Fruit fly (Drosophila melanogaster) whole organism, embryonic: ENCODE measurements around the gene AP-2alpha.
A peak's percentile ranks its signal among the peaks of the same experiment; 100 is the strongest.

Experiments used
- Awh ChIP-seq: fragments of 200-800 bp; sonication (Bioruptor generic); IDR thresholded peaks from 2 replicates; pipeline ENCODE4, ENCODE4 v1.3.6; 2022; ENCODE audit warnings: missing biosample characterization, missing genetic modification characterization
- B-H2 ChIP-seq: fragments of 200-800 bp; sonication (Bioruptor generic); optimal IDR thresholded peaks from 2 replicates; lab custom pipeline; 2018; ENCODE audit warnings: missing biosample characterization, mild to moderate bottlenecking, missing genetic modification characterization
- Bdp1 ChIP-seq: fragments of 200-800 bp; sonication (Bioruptor generic); optimal IDR thresholded peaks from 3 replicates; lab custom pipeline; 2016; ENCODE audit warnings: missing biosample characterization, missing genetic modification characterization
- CG11560 ChIP-seq: fragments of 200-800 bp; sonication (Bioruptor generic); IDR thresholded peaks from 3 replicates; pipeline ENCODE4 v1.3.6; 2022; ENCODE audit warnings: missing biosample characterization, missing genetic modification characterization
- CG12104 ChIP-seq: fragments of 200-800 bp; sonication (Bioruptor generic); optimal IDR thresholded peaks from 3 replicates; lab custom pipeline; 2016; ENCODE audit warnings: missing biosample characterization, missing genetic modification characterization
- CG12155 ChIP-seq: fragments of 200-800 bp; sonication (Bioruptor generic); optimal IDR thresholded peaks from 3 replicates; lab custom pipeline; 2016; ENCODE audit warnings: missing biosample characterization, missing genetic modification characterization
- CG12659 ChIP-seq: fragments of 200-800 bp; sonication (Bioruptor generic); optimal IDR thresholded peaks from 3 replicates; lab custom pipeline; 2017; ENCODE audit warnings: mild to moderate bottlenecking, missing biosample characterization, missing genetic modification reagents, missing genetic modification characterization
- CG13287 ChIP-seq: fragments of 200-800 bp; sonication (Bioruptor generic); IDR thresholded peaks from 2 replicates; pipeline ENCODE4 v1.3.6; 2022; ENCODE audit warnings: missing biosample characterization, missing genetic modification characterization; ENCODE audit not compliant: partially characterized antibody
- CG13296 ChIP-seq: fragments of 200-800 bp; sonication (Bioruptor generic); optimal IDR thresholded peaks from 3 replicates; lab custom pipeline; 2018; ENCODE audit warnings: missing biosample characterization, mild to moderate bottlenecking, missing genetic modification characterization
- CG13424 ChIP-seq: fragments of 200-800 bp; sonication (Bioruptor generic); optimal IDR thresholded peaks from 2 replicates; lab custom pipeline; 2019; ENCODE audit warnings: missing biosample characterization, mild to moderate bottlenecking, missing genetic modification characterization, moderate library complexity
- CG15514 ChIP-seq: fragments of 200-800 bp; sonication (Bioruptor generic); optimal IDR thresholded peaks from 3 replicates; lab custom pipeline; 2017; ENCODE audit warnings: missing biosample characterization, missing genetic modification characterization, mild to moderate bottlenecking, moderate library complexity, missing genetic modification reagents
- CG15696 ChIP-seq: fragments of 200-800 bp; sonication (Bioruptor generic); optimal IDR thresholded peaks from 2 replicates; lab custom pipeline; 2019; ENCODE audit warnings: missing biosample characterization, mild to moderate bottlenecking, missing genetic modification characterization, moderate library complexity
- CG16815 ChIP-seq: fragments of 200-800 bp; sonication (Bioruptor generic); optimal IDR thresholded peaks from 3 replicates; lab custom pipeline; 2017; ENCODE audit warnings: missing biosample characterization, mild to moderate bottlenecking, missing genetic modification characterization
- CG18011 ChIP-seq: fragments of 200-800 bp; sonication (Bioruptor generic); optimal IDR thresholded peaks from 2 replicates; lab custom pipeline; 2017; ENCODE audit warnings: missing biosample characterization, missing genetic modification characterization, mild to moderate bottlenecking, moderate library complexity, missing genotype
- CG2129 ChIP-seq: fragments of 200-800 bp; sonication (Bioruptor generic); IDR thresholded peaks from 2 replicates; pipeline ENCODE4 v1.3.6; 2022; ENCODE audit warnings: missing biosample characterization, missing genetic modification characterization; ENCODE audit not compliant: partially characterized antibody
- CG32532 ChIP-seq: fragments of 200-800 bp; sonication (Bioruptor generic); IDR thresholded peaks from 2 replicates; pipeline ENCODE4 v1.3.6; 2022; ENCODE audit warnings: missing biosample characterization, missing genetic modification characterization
- CG4360 ChIP-seq: fragments of 200-800 bp; sonication (Bioruptor generic); IDR thresholded peaks from 2 replicates; pipeline ENCODE4 v1.3.6; 2022; ENCODE audit warnings: missing biosample characterization, missing genetic modification characterization
- CG5180 ChIP-seq: fragments of 200-800 bp; sonication (Bioruptor generic); optimal IDR thresholded peaks from 3 replicates; lab custom pipeline; 2017; ENCODE audit warnings: missing biosample characterization, missing genetic modification characterization, mild to moderate bottlenecking, moderate library complexity, missing genetic modification reagents
- CG6813 ChIP-seq: fragments of 200-800 bp; sonication (Bioruptor generic); optimal IDR thresholded peaks from 2 replicates; lab custom pipeline; 2017; ENCODE audit warnings: missing biosample characterization, missing genetic modification characterization, mild to moderate bottlenecking, moderate library complexity, missing genetic modification reagents
- CG7372 ChIP-seq: fragments of 200-800 bp; sonication (Bioruptor generic); IDR thresholded peaks from 2 replicates; pipeline ENCODE4 v1.3.6; 2022; ENCODE audit warnings: missing biosample characterization, missing genetic modification characterization
- CG7839 ChIP-seq: fragments of 200-800 bp; sonication (Bioruptor generic); optimal IDR thresholded peaks from 3 replicates; lab custom pipeline; 2018; ENCODE audit warnings: missing biosample characterization, mild to moderate bottlenecking, missing genetic modification characterization, moderate library complexity
- CG8290 ChIP-seq, 3 experiments: fragments of 200-800 bp; sonication (Bioruptor generic); optimal IDR thresholded peaks; 2 replicates each; lab custom pipeline; 2016 to 2019; ENCODE audit warnings: missing biosample characterization in 3 of 3, missing genetic modification characterization in 3 of 3, mild to moderate bottlenecking in 2 of 3, moderate library complexity in 1 of 3
- CG8765 ChIP-seq: fragments of 200-800 bp; sonication (Bioruptor generic); IDR thresholded peaks from 2 replicates; pipeline ENCODE4 v1.3.6; 2022; ENCODE audit warnings: missing biosample characterization, missing genetic modification characterization
- CTCF ChIP-seq: fragments of 200-800 bp; sonication (Bioruptor generic); optimal IDR thresholded peaks from 2 replicates; lab custom pipeline; 2017; ENCODE audit warnings: missing biosample characterization, mild to moderate bottlenecking, missing genetic modification characterization, moderate library complexity
- Deaf1 ChIP-seq: fragments of 200-800 bp; optimal IDR thresholded peaks from 3 replicates; lab custom pipeline; 2019; ENCODE audit warnings: missing biosample characterization, mild to moderate bottlenecking, missing genetic modification characterization, moderate library complexity
- Dip3 ChIP-seq: fragments of 200-800 bp; sonication (Bioruptor generic); optimal IDR thresholded peaks from 3 replicates; lab custom pipeline; 2016; ENCODE audit warnings: missing biosample characterization, missing genetic modification characterization
- Ets97D ChIP-seq: fragments of 200-800 bp; sonication (Bioruptor generic); optimal IDR thresholded peaks from 3 replicates; lab custom pipeline; 2016; ENCODE audit warnings: missing biosample characterization, missing genetic modification characterization
- HLH3B ChIP-seq: fragments of 200-800 bp; sonication (Bioruptor generic); IDR thresholded peaks from 2 replicates; pipeline ENCODE4 v1.3.6; 2022; ENCODE audit warnings: missing biosample characterization, missing genetic modification characterization
- Hey ChIP-seq: fragments of 200-800 bp; sonication (Bioruptor generic); optimal IDR thresholded peaks from 3 replicates; lab custom pipeline; 2018; ENCODE audit warnings: missing biosample characterization, mild to moderate bottlenecking, missing genetic modification characterization
- NC2β ChIP-seq: fragments of 200-800 bp; sonication (Bioruptor generic); optimal IDR thresholded peaks from 2 replicates; lab custom pipeline; 2016; ENCODE audit warnings: missing biosample characterization, missing genetic modification characterization
- NFAT ChIP-seq: fragments of 200-800 bp; sonication (Bioruptor generic); IDR thresholded peaks from 2 replicates; pipeline ENCODE4 v1.3.6; 2022; ENCODE audit warnings: missing biosample characterization, missing genetic modification characterization
- Ptx1 ChIP-seq: fragments of 200-800 bp; sonication (Bioruptor generic); IDR thresholded peaks from 2 replicates; pipeline ENCODE4 v1.3.6; 2022; ENCODE audit warnings: missing biosample characterization, missing genetic modification characterization
- ab ChIP-seq: fragments of 200-800 bp; sonication (Bioruptor generic); optimal IDR thresholded peaks from 2 replicates; lab custom pipeline; 2016; ENCODE audit warnings: missing biosample characterization, missing genetic modification characterization
- ara ChIP-seq: fragments of 200-800 bp; sonication (Bioruptor generic); IDR thresholded peaks from 2 replicates; pipeline ENCODE4 v1.3.6; 2022; ENCODE audit warnings: missing biosample characterization, missing genetic modification characterization
- bbx ChIP-seq: fragments of 200-800 bp; sonication (Bioruptor generic); IDR thresholded peaks from 2 replicates; pipeline ENCODE4 v1.3.6; 2022; ENCODE audit warnings: missing biosample characterization, missing genetic modification characterization; ENCODE audit not compliant: partially characterized antibody
- crol ChIP-seq: fragments of 200-800 bp; sonication (Bioruptor generic); IDR thresholded peaks from 2 replicates; pipeline ENCODE4 v1.3.6; 2022; ENCODE audit warnings: missing biosample characterization, missing genetic modification characterization
- crp ChIP-seq, 2 experiments: fragments of 200-800 bp; sonication (Bioruptor generic); optimal IDR thresholded peaks; 2 replicates in 1 of 2; 3 replicates in 1 of 2; lab custom pipeline; 2017; ENCODE audit warnings: missing biosample characterization in 2 of 2, missing genetic modification characterization in 2 of 2, mild to moderate bottlenecking in 1 of 2, moderate library complexity in 1 of 2
- dmrt11E ChIP-seq: fragments of 200-800 bp; sonication (Bioruptor generic); optimal IDR thresholded peaks from 3 replicates; lab custom pipeline; 2018; ENCODE audit warnings: missing biosample characterization, mild to moderate bottlenecking, missing genetic modification characterization, moderate library complexity
- eyg ChIP-seq: fragments of 200-800 bp; sonication (Bioruptor generic); optimal IDR thresholded peaks from 3 replicates; lab custom pipeline; 2016; ENCODE audit warnings: missing biosample characterization, missing genetic modification characterization
- gfzf ChIP-seq: fragments of 200-800 bp; sonication (Bioruptor generic); optimal IDR thresholded peaks from 2 replicates; lab custom pipeline; 2016; ENCODE audit warnings: missing biosample characterization, mild to moderate bottlenecking, missing genetic modification characterization, moderate library complexity
- knrl ChIP-seq: fragments of 200-800 bp; sonication (Bioruptor generic); IDR thresholded peaks from 3 replicates; pipeline ENCODE4 v1.3.6; 2022; ENCODE audit warnings: missing biosample characterization, missing genetic modification characterization; ENCODE audit not compliant: partially characterized antibody
- lab ChIP-seq: fragments of 200-800 bp; sonication (Bioruptor generic); optimal IDR thresholded peaks from 3 replicates; lab custom pipeline; 2017; ENCODE audit warnings: missing biosample characterization, missing genetic modification characterization, mild to moderate bottlenecking, moderate library complexity, missing genetic modification reagents
- pita ChIP-seq: fragments of 200-800 bp; sonication (Bioruptor generic); optimal IDR thresholded peaks from 2 replicates; lab custom pipeline; 2017; ENCODE audit warnings: missing biosample characterization, mild to moderate bottlenecking, missing genetic modification characterization
- repo ChIP-seq: fragments of 200-800 bp; sonication (Bioruptor generic); optimal IDR thresholded peaks from 2 replicates; lab custom pipeline; 2016; ENCODE audit warnings: missing biosample characterization, missing genetic modification characterization
- row ChIP-seq: fragments of 200-800 bp; sonication (Bioruptor generic); IDR thresholded peaks from 3 replicates; pipeline ENCODE4 v1.3.6; 2022; ENCODE audit warnings: missing biosample characterization, missing genetic modification characterization
- sd ChIP-seq: fragments of 200-800 bp; sonication (Bioruptor generic); optimal IDR thresholded peaks from 3 replicates; lab custom pipeline; 2018; ENCODE audit warnings: missing biosample characterization, mild to moderate bottlenecking, missing genetic modification characterization, moderate library complexity
- sens ChIP-seq: fragments of 200-800 bp; sonication (Bioruptor generic); peaks from one replicate; lab custom pipeline; 2016; ENCODE audit warnings: missing biosample characterization, missing genetic modification characterization
- sob ChIP-seq: fragments of 200-800 bp; sonication (Bioruptor generic); IDR thresholded peaks from 2 replicates; pipeline ENCODE4 v1.3.6; 2022; ENCODE audit warnings: missing biosample characterization, missing genetic modification characterization
- stc ChIP-seq: fragments of 200-800 bp; sonication (Bioruptor generic); IDR thresholded peaks from 2 replicates; pipeline ENCODE4 v1.3.6; 2022; ENCODE audit warnings: missing biosample characterization, missing genetic modification characterization
- wdn ChIP-seq: fragments of 200-800 bp; sonication (Bioruptor generic); IDR thresholded peaks from 2 replicates; pipeline ENCODE4 v1.3.6; 2022; ENCODE audit warnings: missing biosample characterization, missing genetic modification characterization

AP-2alpha gene

dm6 chr2L:435311-435806 lies 20.8 kb upstream of the AP-2alpha start (continued):
- TF ChIP-seq CG13424 (tag; lab: Kevin White, UChicago) (peak; percentile 34), CG13296 (no peak), Deaf1 (tag; lab: Kevin White, UChicago) (peak; percentile 43), CG7839 (tag; lab: Kevin White, UChicago) (peak; percentile 28), B-H2 (GFP tag; lab: Kevin White, UChicago) (no peak), CG8765 (GFP tag; lab: Robert Waterston, UW) (no peak), CG2129 (GFP tag; lab: Robert Waterston, UW) (no peak), CG12659 (GFP tag; lab: Kevin White, UChicago) (no peak), CG4360 (GFP tag; lab: Robert Waterston, UW) (0 out of 2 replicates have a peak, but pooled peaks have one; percentile 20), Hey (no peak), CG13287 (GFP tag; lab: Robert Waterston, UW) (no peak), eyg (GFP tag; lab: Kevin White, UChicago) (no peak), Ptx1 (GFP tag; lab: Robert Waterston, UW) (peak; percentile 50; the same call in 1 of the 2 replicates), stc (GFP tag; lab: Robert Waterston, UW) (no peak; the same call in 1 of the 2 replicates), dmrt11E (tag; lab: Kevin White, UChicago) (no peak), Awh (no peak), CTCF (GFP tag; lab: Kevin White, UChicago) (no peak), repo (GFP tag; lab: Kevin White, UChicago) (no peak), HLH3B (GFP tag; lab: Robert Waterston, UW) (0 out of 2 replicates have a peak, but pooled peaks have one; percentile 41), Ets97D (no peak), sens (GFP tag; lab: Kevin White, UChicago) (peak; percentile 67), CG16815 (GFP tag; lab: Kevin White, UChicago) (no peak), CG15696 (tag; lab: Kevin White, UChicago) (no peak), CG32532 (GFP tag; lab: Robert Waterston, UW) (no peak), bbx (GFP tag; lab: Robert Waterston, UW) (no peak), CG11560 (tag; lab: Robert Waterston, UW) (no peak), lab (GFP tag; lab: Kevin White, UChicago) (peak; percentile 8), knrl (GFP tag; lab: Robert Waterston, UW) (no peak), crp (GFP tag; optimal IDR thresholded peaks at IDR 0.05; lab: Kevin White, UChicago) (no peak), ab (no peak), sd (tag; lab: Kevin White, UChicago) (peak; percentile 34), NFAT (GFP tag; lab: Robert Waterston, UW) (no peak), CG12104 (GFP tag; lab: Kevin White, UChicago) (no peak), Bdp1 (GFP tag; lab: Kevin White, UChicago) (no peak), pita (GFP tag; lab: Kevin White, UChicago) (no peak), wdn (GFP tag; lab: Robert Waterston, UW) (no peak), CG5180 (GFP tag; lab: Kevin White, UChicago) (no peak), ara (GFP tag; lab: Robert Waterston, UW) (no peak), crol (GFP tag; lab: Robert Waterston, UW) (peak; percentile 55), Dip3 (GFP tag; lab: Kevin White, UChicago) (no peak), CG18011 (GFP tag; lab: Kevin White, UChicago) (no peak), CG12155 (GFP tag; lab: Kevin White, UChicago) (no peak), gfzf (GFP tag; lab: Kevin White, UChicago) (no peak), row (GFP tag; lab: Robert Waterston, UW) (peak; percentile 44; the same call in 2 of the 3 replicates), CG15514 (no peak), CG8290 (GFP tag; optimal IDR thresholded peaks at IDR 0.05; lab: Kevin White, UChicago) (no peak), CG8290 (tag; optimal IDR thresholded peaks at IDR 0.05; lab: Kevin White, UChicago) (no peak), CG6813 (GFP tag; lab: Kevin White, UChicago) (no peak), CG7372 (no peak; the same call in 1 of the 2 replicates), sob (GFP tag; lab: Robert Waterston, UW) (no peak), NC2β (GFP tag; lab: Kevin White, UChicago) (no peak)
